Worm (Caenorhabditis elegans): ENCODE data around the gene snu-23.

snu-23 gene

DNA sequence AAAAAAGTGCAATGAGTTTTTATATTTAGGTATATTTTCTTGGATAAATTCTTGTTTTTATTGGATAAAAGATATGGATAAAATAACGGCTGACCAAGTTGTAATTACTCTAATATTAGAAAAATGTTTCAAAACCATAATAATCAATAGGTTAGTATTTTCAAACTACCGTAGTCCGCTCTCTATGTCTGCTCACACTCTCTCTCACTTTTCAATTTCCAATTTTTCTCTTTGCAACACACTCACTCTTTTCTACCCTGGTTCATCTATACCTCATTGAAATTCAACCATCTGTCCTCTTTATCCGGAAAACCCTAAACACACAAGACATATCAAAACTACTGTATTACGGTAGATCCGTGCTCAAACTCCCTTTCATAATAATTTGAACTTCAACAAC, 9.4 kb upstream of the snu-23 start:
- TF ChIP-seq lsy-2 (tag; optimal IDR thresholded peaks at IDR 0.05), result peak in 1 of 2 experiments; percentile 58
- TF ChIP-seq egl-13 (tag; optimal IDR thresholded peaks at IDR 0.05), result no peak
- no peak for TF ChIP-seq rnt-1 (tag; optimal IDR thresholded peaks at IDR 0.05)
- TF ChIP-seq egl-27 (tag; optimal IDR thresholded peaks at IDR 0.05), result no peak
- TF ChIP-seq snu-23 (GFP tag; optimal IDR thresholded peaks at IDR 0.05), result no peak
- no peak for TF ChIP-seq elt-3 (tag; optimal IDR thresholded peaks at IDR 0.05)

DNA sequence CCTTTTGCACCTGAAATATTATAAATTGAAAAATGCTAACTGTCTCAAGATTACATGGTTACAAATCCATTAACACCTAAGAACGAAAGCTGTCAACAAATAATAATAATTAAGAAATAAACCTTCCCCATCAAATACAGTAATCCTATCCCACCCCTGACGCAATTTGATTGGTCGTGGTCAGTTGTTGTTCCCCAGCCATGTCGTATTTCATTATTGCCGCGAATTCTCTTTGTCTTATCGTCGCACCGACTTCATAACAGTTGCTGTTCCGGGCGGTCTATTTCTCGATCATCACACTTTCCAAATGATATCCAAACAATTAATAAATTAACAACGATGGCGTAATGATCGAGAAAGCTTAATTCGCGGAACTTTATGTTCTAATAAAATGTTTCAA, 8.6 kb upstream of the snu-23 start:
- TF ChIP-seq tlp-1 (tag; optimal IDR thresholded peaks at IDR 0.05), result no peak
- no peak for TF ChIP-seq fos-1 (tag; optimal IDR thresholded peaks at IDR 0.05)
- peak; percentile 68 to 83 for TF ChIP-seq lsy-2 (tag; optimal IDR thresholded peaks at IDR 0.05)
- peak; percentile 65 for TF ChIP-seq rnt-1 (tag; optimal IDR thresholded peaks at IDR 0.05)
- no peak for TF ChIP-seq nhr-76 (tag; optimal IDR thresholded peaks at IDR 0.05)
- TF ChIP-seq aha-1 (tag; optimal IDR thresholded peaks at IDR 0.05), result no peak
- TF ChIP-seq snu-23 (GFP tag; optimal IDR thresholded peaks at IDR 0.05), result peak; percentile 4
- TF ChIP-seq unc-130 (tag; optimal IDR thresholded peaks at IDR 0.05), result peak; percentile 40
- TF ChIP-seq pax-3 (tag; optimal IDR thresholded peaks at IDR 0.05), result no peak
- no peak for TF ChIP-seq ztf-11 (tag; optimal IDR thresholded peaks at IDR 0.05)
- TF ChIP-seq ceh-90 (tag; optimal IDR thresholded peaks at IDR 0.05), result no peak
- no peak for TF ChIP-seq lin-15B (tag; optimal IDR thresholded peaks at IDR 0.05)
- TF ChIP-seq alr-1 (tag; optimal IDR thresholded peaks at IDR 0.05; ENCODE audit: borderline replicate concordance), result no peak
- no peak for TF ChIP-seq sup-37 (GFP tag; optimal IDR thresholded peaks at IDR 0.05)
- peak; percentile 30 for TF ChIP-seq nhr-71 (tag; optimal IDR thresholded peaks at IDR 0.05)
- no peak for TF ChIP-seq pqm-1 (tag; optimal IDR thresholded peaks at IDR 0.05)
- TF ChIP-seq mep-1 (tag; optimal IDR thresholded peaks at IDR 0.05), result no peak
- no peak for TF ChIP-seq aly-2 (tag; optimal IDR thresholded peaks at IDR 0.05)
- no peak for TF ChIP-seq nhr-237 (tag; optimal IDR thresholded peaks at IDR 0.05)
- no peak for TF ChIP-seq nhr-28 (tag; optimal IDR thresholded peaks at IDR 0.05)
- TF ChIP-seq lin-14 (GFP tag; optimal IDR thresholded peaks at IDR 0.05), result peak; percentile 31
- no peak for TF ChIP-seq nhr-12 (tag; optimal IDR thresholded peaks at IDR 0.05)
- no peak for TF ChIP-seq grh-1 (GFP tag; IDR thresholded peaks at IDR 0.05)
- no peak for TF ChIP-seq ztf-4 (tag; optimal IDR thresholded peaks at IDR 0.05)
- no peak for TF ChIP-seq elt-2 (tag; optimal IDR thresholded peaks at IDR 0.05)
- TF ChIP-seq mdl-1 (tag; optimal IDR thresholded peaks at IDR 0.05), result no peak
- no peak for TF ChIP-seq ceh-88 (GFP tag; IDR thresholded peaks at IDR 0.05)
- no peak for TF ChIP-seq pag-3 (tag; optimal IDR thresholded peaks at IDR 0.05; ENCODE audit: borderline replicate concordance, insufficient read depth)
- TF ChIP-seq blmp-1 (tag; optimal IDR thresholded peaks at IDR 0.05), result no peak
- peak; percentile 38 for TF ChIP-seq nhr-85 (tag)
- no peak for TF ChIP-seq lin-13 (GFP tag; optimal IDR thresholded peaks at IDR 0.05)
- no peak for TF ChIP-seq zip-4 (GFP tag; optimal IDR thresholded peaks at IDR 0.05)
- TF ChIP-seq unc-98 (GFP tag; IDR thresholded peaks at IDR 0.05), result no peak
- no peak for TF ChIP-seq nhr-20 (tag; optimal IDR thresholded peaks at IDR 0.05)
- no peak for TF ChIP-seq lin-39 (tag; optimal IDR thresholded peaks at IDR 0.05)
- TF ChIP-seq xbp-1 (tag; optimal IDR thresholded peaks at IDR 0.05), result no peak

DNA sequence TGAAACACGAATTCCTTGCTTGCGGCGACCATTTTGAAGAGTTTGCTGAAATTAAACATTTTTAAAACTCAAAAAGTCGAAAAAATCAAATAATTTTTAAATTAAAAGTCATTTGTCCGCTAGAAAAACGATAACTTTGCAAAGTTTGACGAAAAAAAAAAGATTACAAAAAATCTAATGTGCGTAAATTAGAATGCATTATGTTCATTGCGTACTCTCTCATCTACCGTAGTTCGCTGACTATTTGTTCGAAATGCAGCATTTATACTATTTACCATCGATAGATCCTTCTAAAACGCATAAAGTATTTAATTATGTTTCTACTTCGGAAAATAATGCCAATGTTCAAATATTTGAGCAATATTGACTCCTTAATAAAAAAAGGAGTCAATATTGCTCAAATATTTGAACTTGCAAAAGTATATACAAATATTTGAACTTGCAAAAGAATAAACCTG, 6.1 kb upstream of the snu-23 start, which contains the start of gene bath-15:
Gene bath-15, minus strand, starts transcription at position 51 of the 458 bp plus-strand sequence.
- TF ChIP-seq nhr-90 (tag; optimal IDR thresholded peaks at IDR 0.05; ENCODE audit: poor library complexity) (no peak), aha-1 (tag; optimal IDR thresholded peaks at IDR 0.05) (no peak), unc-62 (GFP tag; optimal IDR thresholded peaks at IDR 0.05) (no peak), efl-1 (optimal IDR thresholded peaks at IDR 0.05) (no peak), efl-1 (GFP tag; optimal IDR thresholded peaks at IDR 0.05 in 1 of 2) (no peak), nhr-11 (tag; optimal IDR thresholded peaks at IDR 0.05) (no peak), tlp-1 (tag; optimal IDR thresholded peaks at IDR 0.05) (no peak), ztf-11 (tag; optimal IDR thresholded peaks at IDR 0.05) (no peak), sup-37 (GFP tag; optimal IDR thresholded peaks at IDR 0.05) (no peak), F16B12.6 (tag; optimal IDR thresholded peaks at IDR 0.05) (no peak), efl-3 (GFP tag; optimal IDR thresholded peaks at IDR 0.05) (no peak), hpl-2 (GFP tag; optimal IDR thresholded peaks at IDR 0.05) (no peak), mdl-1 (tag; optimal IDR thresholded peaks at IDR 0.05) (no peak), unc-130 (tag; optimal IDR thresholded peaks at IDR 0.05) (no peak)

Measured in whole organism, L1 larva.